Worm (Caenorhabditis elegans): ENCODE data around the gene R02D5.1.

Gene R02D5.1

DNA sequence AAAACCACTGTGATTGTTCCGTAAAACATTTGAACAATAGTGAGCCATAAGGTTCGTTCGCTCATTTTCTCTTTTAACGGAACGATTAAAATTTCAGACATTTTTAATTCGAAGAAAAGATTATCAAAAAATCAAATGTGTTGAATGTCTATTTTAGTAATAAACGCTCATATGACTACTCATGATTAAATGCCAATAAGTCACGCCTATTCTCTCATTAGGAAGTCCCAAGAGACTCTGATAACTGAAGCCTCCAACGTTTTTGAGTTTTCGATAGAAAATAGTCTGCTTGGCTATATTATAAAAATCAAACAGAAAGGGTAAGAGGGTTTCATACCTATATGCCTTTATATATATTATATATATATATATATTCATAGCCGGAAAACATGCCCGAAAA lies 48.1 kb downstream of the R02D5.1 start, which contains the start of gene srg-47:
srg-47 (minus strand) TSS at position 101 of the 400 bp plus-strand sequence.
- no peak for TF ChIP-seq tra-1 (GFP tag; IDR thresholded peaks at IDR 0.05)
- TF ChIP-seq jun-1 (tag; optimal IDR thresholded peaks at IDR 0.05), result no peak
- TF ChIP-seq daf-8 (GFP tag; IDR thresholded peaks at IDR 0.05), result no peak
- TF ChIP-seq gei-8 (GFP tag; optimal IDR thresholded peaks at IDR 0.05), result no peak
- no peak for TF ChIP-seq ZK546.5 (tag; optimal IDR thresholded peaks at IDR 0.05)
- TF ChIP-seq snpc-1.2 (GFP tag; IDR thresholded peaks at IDR 0.05), result no peak
- TF ChIP-seq lin-1 (GFP tag; IDR thresholded peaks at IDR 0.05), result no peak
- no peak for TF ChIP-seq mep-1 (tag; optimal IDR thresholded peaks at IDR 0.05)

DNA sequence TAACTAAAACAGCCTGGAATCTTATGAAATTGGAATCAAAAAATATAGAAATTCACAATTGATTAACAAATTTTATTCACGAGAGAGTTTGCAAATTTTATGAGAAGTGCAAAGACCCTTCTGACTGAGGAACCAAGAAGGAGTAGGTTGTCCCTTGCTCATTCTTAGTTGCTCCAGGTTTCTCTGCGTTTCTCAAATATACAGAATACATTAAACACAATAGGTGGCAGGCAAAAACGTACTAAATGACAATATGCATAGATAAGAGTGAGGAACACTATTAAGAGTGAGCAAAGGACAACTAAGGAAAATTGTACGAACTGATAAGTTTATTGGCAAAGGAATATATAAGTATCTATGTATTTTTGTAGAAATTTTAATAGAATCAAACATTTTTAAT lies 50.7 kb downstream of the R02D5.1 start, which contains the start of gene C53A5.9:
C53A5.9 (minus strand) TSS at position 101 of the 400 bp plus-strand sequence.
- TF ChIP-seq F37D6.2 (tag; optimal IDR thresholded peaks at IDR 0.05), result no peak
- no peak for TF ChIP-seq lsy-2 (tag; optimal IDR thresholded peaks at IDR 0.05)
- no peak for TF ChIP-seq ceh-44 (GFP tag; IDR thresholded peaks at IDR 0.05)
- no peak for TF ChIP-seq nhr-237 (tag; optimal IDR thresholded peaks at IDR 0.05)
- no peak for TF ChIP-seq Y48G9A.11 (GFP tag; IDR thresholded peaks at IDR 0.05)
- no peak for TF ChIP-seq unc-39 (tag; optimal IDR thresholded peaks at IDR 0.05)
- TF ChIP-seq lin-15B (tag; optimal IDR thresholded peaks at IDR 0.05), result no peak
- no peak for TF ChIP-seq hlh-30 (tag; optimal IDR thresholded peaks at IDR 0.05; ENCODE audit: insufficient read depth)
- no peak for TF ChIP-seq aha-1 (tag)
- TF ChIP-seq daf-16 (GFP tag; optimal IDR thresholded peaks at IDR 0.05), result no peak
- TF ChIP-seq daf-16 (tag; optimal IDR thresholded peaks at IDR 0.05), result no peak
- no peak for TF ChIP-seq lin-29 (GFP tag; IDR thresholded peaks at IDR 0.05)
- no peak for TF ChIP-seq spr-1 (tag; optimal IDR thresholded peaks at IDR 0.05)
- no peak for TF ChIP-seq ctbp-1 (GFP tag; IDR thresholded peaks at IDR 0.05)

Data from whole organism, L4 larva.